Fruit fly (Drosophila melanogaster) whole organism, embryonic: ENCODE results near the gene CG7519.

Experiments
- CG10209 ChIP-seq: fragments of 200-800 bp; sonication (Bioruptor generic); optimal IDR thresholded peaks from 3 replicates; lab custom pipeline; 2017; ENCODE audit warnings: missing biosample characterization, mild to moderate bottlenecking, missing genetic modification characterization, missing genetic modification reagents
- CG10565 ChIP-seq: fragments of 200-800 bp; sonication (Bioruptor generic); optimal IDR thresholded peaks from 3 replicates; lab custom pipeline; 2016; ENCODE audit warnings: missing biosample characterization, mild to moderate bottlenecking, missing genetic modification characterization
- CG11560 ChIP-seq: fragments of 200-800 bp; sonication (Bioruptor generic); IDR thresholded peaks from 3 replicates; pipeline ENCODE4 v1.3.6; 2022; ENCODE audit warnings: missing biosample characterization, missing genetic modification characterization
- CG11696 ChIP-seq: fragments of 200-800 bp; sonication (Bioruptor generic); IDR thresholded peaks from 2 replicates; pipeline ENCODE4 v1.3.6; 2022; ENCODE audit warnings: missing biosample characterization, missing genetic modification characterization
- CG11723 ChIP-seq: fragments of 200-800 bp; sonication (Bioruptor generic); optimal IDR thresholded peaks from 2 replicates; lab custom pipeline; 2017; ENCODE audit warnings: missing biosample characterization, mild to moderate bottlenecking, missing genetic modification characterization
- CG1529 ChIP-seq: fragments of 200-800 bp; sonication (Bioruptor generic); optimal IDR thresholded peaks from 3 replicates; lab custom pipeline; 2018; ENCODE audit warnings: missing biosample characterization, missing genetic modification characterization
- CG1602 ChIP-seq: fragments of 200-800 bp; sonication (Bioruptor generic); optimal IDR thresholded peaks from 3 replicates; lab custom pipeline; 2016; ENCODE audit warnings: missing biosample characterization, missing genetic modification characterization
- CG18262 ChIP-seq: fragments of 200-800 bp; optimal IDR thresholded peaks from 3 replicates; lab custom pipeline; 2019; ENCODE audit warnings: missing biosample characterization, mild to moderate bottlenecking, missing genetic modification characterization, moderate library complexity
- CG18476 ChIP-seq: fragments of 200-800 bp; sonication (Bioruptor generic); optimal IDR thresholded peaks from 2 replicates; lab custom pipeline; 2016; ENCODE audit warnings: missing biosample characterization, mild to moderate bottlenecking, missing genetic modification characterization
- CG30020 ChIP-seq: fragments of 200-800 bp; optimal IDR thresholded peaks from 2 replicates; lab custom pipeline; 2019; ENCODE audit warnings: missing biosample characterization, mild to moderate bottlenecking, missing genetic modification characterization, moderate library complexity
- CG31441 ChIP-seq: fragments of 200-800 bp; sonication (Bioruptor generic); IDR thresholded peaks from 2 replicates; pipeline ENCODE4 v1.3.6; 2022; ENCODE audit warnings: missing biosample characterization, missing genetic modification characterization
- CG34224 ChIP-seq: fragments of 200-800 bp; sonication (Bioruptor generic); IDR thresholded peaks from 3 replicates; pipeline ENCODE4 v1.3.6; 2022; ENCODE audit warnings: missing biosample characterization, missing genetic modification characterization; ENCODE audit not compliant: partially characterized antibody
- CG3726 ChIP-seq: fragments of 200-800 bp; sonication (Bioruptor generic); IDR thresholded peaks from 3 replicates; pipeline ENCODE4, ENCODE4 v1.3.6; 2022; ENCODE audit warnings: missing biosample characterization, missing genetic modification characterization
- CG4424 ChIP-seq: fragments of 200-800 bp; sonication (Bioruptor generic); optimal IDR thresholded peaks from 3 replicates; lab custom pipeline; 2016; ENCODE audit warnings: missing biosample characterization, missing genetic modification characterization
- CG9797 ChIP-seq: fragments of 200-800 bp; sonication (Bioruptor generic); optimal IDR thresholded peaks from 3 replicates; lab custom pipeline; 2018; ENCODE audit warnings: missing biosample characterization, mild to moderate bottlenecking, missing genetic modification characterization
- CHES-1-like ChIP-seq: fragments of 200-800 bp; sonication (Bioruptor generic); optimal IDR thresholded peaks from 2 replicates; lab custom pipeline; 2016; ENCODE audit warnings: missing biosample characterization, missing genetic modification characterization
- Dll ChIP-seq: fragments of 200-800 bp; sonication (Bioruptor generic); IDR thresholded peaks from 4 replicates; pipeline ENCODE4 v1.3.6; 2022; ENCODE audit warnings: missing biosample characterization, missing genetic modification characterization; ENCODE audit not compliant: partially characterized antibody
- Dp ChIP-seq: fragments of 200-800 bp; sonication (Bioruptor generic); optimal IDR thresholded peaks from 2 replicates; lab custom pipeline; 2018; ENCODE audit warnings: missing biosample characterization, mild to moderate bottlenecking, missing genetic modification characterization, moderate library complexity
- Drgx ChIP-seq: fragments of 200-800 bp; sonication (Bioruptor generic); IDR thresholded peaks from 2 replicates; pipeline ENCODE4 v1.3.6; 2022; ENCODE audit warnings: missing biosample characterization, missing genetic modification characterization
- Hand ChIP-seq: fragments of 200-800 bp; sonication (Bioruptor generic); optimal IDR thresholded peaks from 2 replicates; lab custom pipeline; 2017; ENCODE audit warnings: mild to moderate bottlenecking, missing biosample characterization, missing genetic modification reagents, missing genetic modification characterization
- Hr51 ChIP-seq, 2 experiments: fragments of 200-800 bp; sonication (Bioruptor generic); optimal IDR thresholded peaks; 2 replicates in 1 of 2; 3 replicates in 1 of 2; lab custom pipeline; 2016 to 2018; ENCODE audit warnings: missing biosample characterization in 2 of 2, missing genetic modification characterization in 2 of 2, mild to moderate bottlenecking in 1 of 2, moderate library complexity in 1 of 2
- Lpt ChIP-seq: fragments of >200 bp; optimal IDR thresholded peaks from 2 replicates; lab custom pipeline; 2018; ENCODE audit warnings: missing biosample characterization, missing genetic modification characterization
- Med ChIP-seq: fragments of 200-800 bp; sonication (Bioruptor generic); peaks from one replicate; lab custom pipeline; 2016; ENCODE audit warnings: missing biosample characterization, missing genetic modification characterization, mild to moderate bottlenecking, inconsistent platforms, moderate library complexity
- NC2β ChIP-seq: fragments of 200-800 bp; sonication (Bioruptor generic); optimal IDR thresholded peaks from 2 replicates; lab custom pipeline; 2016; ENCODE audit warnings: missing biosample characterization, missing genetic modification characterization
- Stat92E ChIP-seq, 3 experiments: fragments of >200 bp in 2 of 3; fragments of 200-800 bp in 1 of 3; sonication (Bioruptor generic) in 1 of 3; optimal IDR thresholded peaks; 2 replicates each; lab custom pipeline; 2017 to 2019; ENCODE audit warnings: missing biosample characterization in 3 of 3, missing genetic modification characterization in 3 of 3, mild to moderate bottlenecking in 1 of 3, moderate library complexity in 1 of 3
- Tbp ChIP-seq: fragments of >200 bp; optimal IDR thresholded peaks from 2 replicates; lab custom pipeline; 2018; ENCODE audit warnings: missing biosample characterization, missing genetic modification characterization
- Xbp1 ChIP-seq: fragments of 200-800 bp; sonication (Bioruptor generic); optimal IDR thresholded peaks from 3 replicates; lab custom pipeline; 2016; ENCODE audit warnings: missing biosample characterization, mild to moderate bottlenecking, missing genetic modification characterization
- bowl ChIP-seq: fragments of 200-800 bp; sonication (Bioruptor generic); IDR thresholded peaks from 2 replicates; pipeline ENCODE4 v1.3.6; 2022; ENCODE audit warnings: missing biosample characterization, missing genetic modification characterization
- bsh ChIP-seq, 2 experiments: fragments of 200-800 bp; sonication (Bioruptor generic); optimal IDR thresholded peaks; 2 replicates each; lab custom pipeline; 2017 to 2018; ENCODE audit warnings: mild to moderate bottlenecking in 2 of 2, missing biosample characterization in 2 of 2, missing genetic modification characterization in 2 of 2, moderate library complexity in 1 of 2
- cad ChIP-seq: fragments of >200 bp; optimal IDR thresholded peaks from 2 replicates; lab custom pipeline; 2017; ENCODE audit warnings: missing biosample characterization, missing genetic modification characterization
- dmrt99B ChIP-seq: fragments of 200-800 bp; sonication (Bioruptor generic); optimal IDR thresholded peaks from 2 replicates; lab custom pipeline; 2018; ENCODE audit warnings: missing biosample characterization, mild to moderate bottlenecking, missing genetic modification characterization, moderate library complexity
- dpn ChIP-seq, 2 experiments: fragments of 200-800 bp; sonication (Bioruptor generic); optimal IDR thresholded peaks; 3 replicates each; lab custom pipeline; 2016; ENCODE audit warnings: missing biosample characterization in 2 of 2, missing genetic modification characterization in 2 of 2
- exex ChIP-seq: fragments of 200-800 bp; sonication (Bioruptor generic); optimal IDR thresholded peaks from 4 replicates; lab custom pipeline; 2018; ENCODE audit warnings: missing biosample characterization, mild to moderate bottlenecking, missing genetic modification characterization, moderate library complexity
- grn ChIP-seq: fragments of 200-800 bp; sonication (Bioruptor generic); optimal IDR thresholded peaks from 3 replicates; lab custom pipeline; 2017; ENCODE audit warnings: missing biosample characterization, missing genetic modification characterization
- gsb ChIP-seq: fragments of 200-800 bp; sonication (Bioruptor generic); IDR thresholded peaks from 2 replicates; pipeline ENCODE4 v1.3.6; 2022; ENCODE audit warnings: missing biosample characterization, missing genetic modification characterization
- gt ChIP-seq: fragments of 200-800 bp; sonication (Bioruptor generic); IDR thresholded peaks from 2 replicates; pipeline ENCODE4 v1.3.6; 2022; ENCODE audit warnings: missing biosample characterization, missing genetic modification characterization
- hbn ChIP-seq: fragments of 200-800 bp; sonication (Bioruptor generic); IDR thresholded peaks from 2 replicates; pipeline ENCODE4 v1.3.6; 2022; ENCODE audit warnings: missing biosample characterization, missing genetic modification characterization; ENCODE audit not compliant: partially characterized antibody
- onecut ChIP-seq: fragments of 200-800 bp; sonication (Bioruptor generic); IDR thresholded peaks from 2 replicates; pipeline ENCODE4 v1.3.6; 2022; ENCODE audit warnings: missing biosample characterization, missing genetic modification characterization
- phol ChIP-seq: fragments of 200-800 bp; sonication (Bioruptor generic); optimal IDR thresholded peaks from 3 replicates; lab custom pipeline; 2018; ENCODE audit warnings: missing biosample characterization, mild to moderate bottlenecking, missing genetic modification characterization, moderate library complexity
- pros ChIP-seq: fragments of 200-800 bp; sonication (Bioruptor generic); optimal IDR thresholded peaks from 3 replicates; lab custom pipeline; 2019; ENCODE audit warnings: missing biosample characterization, mild to moderate bottlenecking, missing genetic modification characterization, moderate library complexity
- sd ChIP-seq: fragments of 200-800 bp; sonication (Bioruptor generic); optimal IDR thresholded peaks from 3 replicates; lab custom pipeline; 2018; ENCODE audit warnings: missing biosample characterization, mild to moderate bottlenecking, missing genetic modification characterization, moderate library complexity
- sima ChIP-seq: fragments of 200-800 bp; sonication (Bioruptor generic); optimal IDR thresholded peaks from 2 replicates; lab custom pipeline; 2016; ENCODE audit warnings: missing biosample characterization, missing genetic modification characterization
- so ChIP-seq: fragments of 200-800 bp; sonication (Bioruptor generic); IDR thresholded peaks from 3 replicates; pipeline ENCODE4 v1.3.6; 2022; ENCODE audit warnings: missing biosample characterization, missing genetic modification characterization
- tna ChIP-seq: fragments of 200-800 bp; sonication (Bioruptor generic); IDR thresholded peaks from 2 replicates; pipeline ENCODE4 v1.3.6; 2022; ENCODE audit warnings: missing biosample characterization, missing genetic modification characterization; ENCODE audit not compliant: partially characterized antibody
- tx ChIP-seq: fragments of 200-800 bp; sonication (Bioruptor generic); optimal IDR thresholded peaks from 2 replicates; lab custom pipeline; 2016; ENCODE audit warnings: missing biosample characterization, missing genetic modification characterization
- vnd ChIP-seq: fragments of 200-800 bp; sonication (Bioruptor generic); IDR thresholded peaks from 3 replicates; pipeline ENCODE4 v1.3.6; 2022; ENCODE audit warnings: missing biosample characterization, missing genetic modification characterization; ENCODE audit not compliant: partially characterized antibody
- wek ChIP-seq: fragments of 200-800 bp; sonication (Bioruptor generic); optimal IDR thresholded peaks from 3 replicates; lab custom pipeline; 2018; ENCODE audit warnings: missing biosample characterization, mild to moderate bottlenecking, missing genetic modification characterization, moderate library complexity
- wor ChIP-seq: fragments of 200-800 bp; sonication (Bioruptor generic); IDR thresholded peaks from 2 replicates; pipeline ENCODE4 v1.3.6; 2022; ENCODE audit warnings: missing biosample characterization, missing genetic modification characterization
- zen2 ChIP-seq: fragments of 200-800 bp; sonication (Bioruptor generic); IDR thresholded peaks from 3 replicates; pipeline ENCODE4 v1.3.6; 2022; ENCODE audit warnings: missing biosample characterization, missing genetic modification characterization; ENCODE audit not compliant: partially characterized antibody

Gene CG7519

dm6 chr3L:21533270-21533948, 40.5 kb downstream of the CG7519 start, which contains the start of gene Mkrn1 (continued):
- TF ChIP-seq Tbp (no peak), zen2 (GFP tag; lab: Robert Waterston, UW) (no peak), gt (GFP tag; lab: Robert Waterston, UW) (no peak), tna (GFP tag; lab: Robert Waterston, UW) (peak; percentile 94), Drgx (no peak), Dll (GFP tag; lab: Robert Waterston, UW) (peak; percentile 63; the same call in 3 of the 4 replicates), CG4424 (GFP tag; lab: Kevin White, UChicago) (no peak), Hand (GFP tag; lab: Kevin White, UChicago) (no peak), CG30020 (peak; percentile 96), wor (GFP tag; lab: Robert Waterston, UW) (no peak), Stat92E (GFP tag; optimal IDR thresholded peaks at IDR 0.05; lab: Kevin White, UChicago) (peak in 1 of 3 experiments; percentile 58), NC2β (GFP tag; lab: Kevin White, UChicago) (peak; percentile 32), CG1602 (GFP tag; lab: Kevin White, UChicago) (no peak), Med (GFP tag; lab: Kevin White, UChicago) (no peak), Dp (GFP tag; lab: Kevin White, UChicago) (peak; percentile 38), CG18476 (GFP tag; lab: Kevin White, UChicago) (no peak), CG10209 (no peak), CHES-1-like (GFP tag; lab: Kevin White, UChicago) (peak; percentile 31), exex (no peak), Lpt (GFP tag; lab: Kevin White, UChicago) (no peak), bowl (GFP tag; lab: Robert Waterston, UW) (no peak), wek (GFP tag; lab: Kevin White, UChicago) (peak; percentile 1), CG34224 (GFP tag; lab: Robert Waterston, UW) (peak; percentile 62; the same call in 2 of the 3 replicates), tx (GFP tag; lab: Kevin White, UChicago) (no peak), grn (GFP tag; lab: Kevin White, UChicago) (no peak), CG10565 (GFP tag; lab: Kevin White, UChicago) (no peak), gsb (GFP tag; lab: Robert Waterston, UW) (no peak), CG3726 (GFP tag; lab: Robert Waterston, UW) (no peak), CG11723 (GFP tag; lab: Kevin White, UChicago) (no peak), CG9797 (GFP tag; lab: Kevin White, UChicago) (peak; percentile 81), hbn (GFP tag; lab: Robert Waterston, UW) (0 out of 2 replicates have a peak, but pooled peaks have one; percentile 22), CG11560 (tag; lab: Robert Waterston, UW) (no peak), phol (tag; lab: Kevin White, UChicago) (peak; percentile 13), CG31441 (no peak), bsh (GFP tag; optimal IDR thresholded peaks at IDR 0.05; lab: Kevin White, UChicago) (no peak), CG1529 (GFP tag; lab: Kevin White, UChicago) (no peak), cad (no peak), Hr51 (GFP tag; optimal IDR thresholded peaks at IDR 0.05; lab: Kevin White, UChicago) (no peak), so (no peak), CG18262 (tag; lab: Kevin White, UChicago) (no peak), onecut (GFP tag; lab: Robert Waterston, UW) (no peak), dmrt99B (tag; lab: Kevin White, UChicago) (no peak), Xbp1 (GFP tag; lab: Kevin White, UChicago) (no peak), pros (GFP tag; lab: Kevin White, UChicago) (no peak), dpn (GFP tag; optimal IDR thresholded peaks at IDR 0.05; lab: Kevin White, UChicago) (no peak), sd (tag; lab: Kevin White, UChicago) (no peak), sima (GFP tag; lab: Kevin White, UChicago) (no peak), CG11696 (GFP tag; lab: Robert Waterston, UW) (no peak), vnd (GFP tag; lab: Robert Waterston, UW) (peak; percentile 83)
